Fruit fly (Drosophila melanogaster) whole organism, embryonic: Measurements from ENCODE around the gene cnir.

ENCODE experiments used
- ATbp ChIP-seq: fragments of 200-800 bp; sonication (Bioruptor generic); optimal IDR thresholded peaks from 2 replicates; lab custom pipeline; 2017; ENCODE audit warnings: missing biosample characterization, mild to moderate bottlenecking, missing genetic modification characterization, missing genetic modification reagents
- Ada2b ChIP-seq: fragments of 200-800 bp; sonication (Bioruptor generic); IDR thresholded peaks from 2 replicates; pipeline ENCODE4 v1.3.6; 2022; ENCODE audit warnings: missing biosample characterization, missing genetic modification characterization
- CG10274 ChIP-seq: fragments of 200-800 bp; sonication (Bioruptor generic); optimal IDR thresholded peaks from 3 replicates; lab custom pipeline; 2017; ENCODE audit warnings: missing biosample characterization, mild to moderate bottlenecking, missing genetic modification characterization
- CG10543 ChIP-seq: fragments of 200-800 bp; sonication (Bioruptor generic); optimal IDR thresholded peaks from 3 replicates; lab custom pipeline; 2017; ENCODE audit warnings: missing biosample characterization, mild to moderate bottlenecking, missing genetic modification characterization, moderate library complexity
- CG11398 ChIP-seq: fragments of 200-800 bp; sonication (Bioruptor generic); optimal IDR thresholded peaks from 2 replicates; lab custom pipeline; 2016; ENCODE audit warnings: missing biosample characterization, missing genetic modification characterization
- CG11695 ChIP-seq: fragments of 200-800 bp; sonication (Bioruptor generic); IDR thresholded peaks from 3 replicates; pipeline ENCODE4 v1.3.6; 2022; ENCODE audit warnings: missing biosample characterization, missing genetic modification characterization
- CG12071 ChIP-seq: fragments of 200-800 bp; sonication (Bioruptor generic); optimal IDR thresholded peaks from 3 replicates; lab custom pipeline; 2018; ENCODE audit warnings: missing biosample characterization, mild to moderate bottlenecking, missing genetic modification characterization
- CG12219 ChIP-seq: fragments of 200-800 bp; sonication (Bioruptor generic); optimal IDR thresholded peaks from 3 replicates; lab custom pipeline; 2018; ENCODE audit warnings: missing biosample characterization, mild to moderate bottlenecking, missing genetic modification characterization
- CG12744 ChIP-seq: fragments of 200-800 bp; sonication (Bioruptor generic); optimal IDR thresholded peaks from 2 replicates; lab custom pipeline; 2016; ENCODE audit warnings: missing biosample characterization, missing genetic modification characterization
- CG1647 ChIP-seq: fragments of 200-800 bp; sonication (Bioruptor generic); optimal IDR thresholded peaks from 3 replicates; lab custom pipeline; 2016; ENCODE audit warnings: missing biosample characterization, missing genetic modification characterization
- CG31388 ChIP-seq: fragments of 200-800 bp; sonication (Bioruptor generic); optimal IDR thresholded peaks from 2 replicates; lab custom pipeline; 2016; ENCODE audit warnings: missing biosample characterization, missing genetic modification characterization
- CG3281 ChIP-seq: fragments of 200-800 bp; sonication (Bioruptor generic); optimal IDR thresholded peaks from 3 replicates; lab custom pipeline; 2017; ENCODE audit warnings: missing biosample characterization, mild to moderate bottlenecking, missing genetic modification characterization
- CG34224 ChIP-seq: fragments of 200-800 bp; sonication (Bioruptor generic); IDR thresholded peaks from 3 replicates; pipeline ENCODE4 v1.3.6; 2022; ENCODE audit warnings: missing biosample characterization, missing genetic modification characterization; ENCODE audit not compliant: partially characterized antibody
- CG3726 ChIP-seq: fragments of 200-800 bp; sonication (Bioruptor generic); IDR thresholded peaks from 3 replicates; pipeline ENCODE4, ENCODE4 v1.3.6; 2022; ENCODE audit warnings: missing biosample characterization, missing genetic modification characterization
- CG4707 ChIP-seq: fragments of 200-800 bp; sonication (Bioruptor generic); optimal IDR thresholded peaks from 2 replicates; lab custom pipeline; 2018; ENCODE audit warnings: missing biosample characterization, mild to moderate bottlenecking, missing genetic modification characterization, moderate library complexity
- CG5180 ChIP-seq: fragments of 200-800 bp; sonication (Bioruptor generic); optimal IDR thresholded peaks from 3 replicates; lab custom pipeline; 2017; ENCODE audit warnings: missing biosample characterization, missing genetic modification characterization, mild to moderate bottlenecking, moderate library complexity, missing genetic modification reagents
- CG5953 ChIP-seq: fragments of 200-800 bp; sonication (Bioruptor generic); IDR thresholded peaks from 2 replicates; pipeline ENCODE4 v1.3.6; 2022; ENCODE audit warnings: missing biosample characterization, missing genetic modification characterization
- CG7786 ChIP-seq: fragments of 200-800 bp; sonication (Bioruptor generic); optimal IDR thresholded peaks from 2 replicates; lab custom pipeline; 2016; ENCODE audit warnings: missing biosample characterization, missing genetic modification characterization
- CG8359 ChIP-seq: fragments of 200-800 bp; sonication (Bioruptor generic); optimal IDR thresholded peaks from 2 replicates; lab custom pipeline; 2017; ENCODE audit warnings: missing biosample characterization, mild to moderate bottlenecking, missing genetic modification characterization, borderline replicate concordance
- CG8765 ChIP-seq: fragments of 200-800 bp; sonication (Bioruptor generic); IDR thresholded peaks from 2 replicates; pipeline ENCODE4 v1.3.6; 2022; ENCODE audit warnings: missing biosample characterization, missing genetic modification characterization
- D19B ChIP-seq: fragments of 200-800 bp; sonication (Bioruptor generic); optimal IDR thresholded peaks from 2 replicates; lab custom pipeline; 2017; ENCODE audit warnings: missing biosample characterization, mild to moderate bottlenecking, missing genetic modification characterization
- Dip3 ChIP-seq: fragments of 200-800 bp; sonication (Bioruptor generic); optimal IDR thresholded peaks from 3 replicates; lab custom pipeline; 2016; ENCODE audit warnings: missing biosample characterization, missing genetic modification characterization
- Ets65A ChIP-seq: fragments of 200-800 bp; sonication (Bioruptor generic); peaks from one replicate; lab custom pipeline; 2016; ENCODE audit warnings: missing biosample characterization, missing genetic modification characterization
- Hand ChIP-seq: fragments of 200-800 bp; sonication (Bioruptor generic); optimal IDR thresholded peaks from 2 replicates; lab custom pipeline; 2017; ENCODE audit warnings: mild to moderate bottlenecking, missing biosample characterization, missing genetic modification reagents, missing genetic modification characterization
- Max ChIP-seq: fragments of 200-800 bp; sonication (Bioruptor generic); optimal IDR thresholded peaks from 2 replicates; lab custom pipeline; 2016; ENCODE audit warnings: missing biosample characterization, mild to moderate bottlenecking, missing genetic modification characterization
- Mes4 ChIP-seq: fragments of 200-800 bp; sonication (Bioruptor generic); optimal IDR thresholded peaks from 2 replicates; lab custom pipeline; 2016; ENCODE audit warnings: missing biosample characterization, missing genetic modification characterization
- Nf-YB ChIP-seq: fragments of 200-800 bp; sonication (Bioruptor generic); optimal IDR thresholded peaks from 3 replicates; lab custom pipeline; 2019; ENCODE audit warnings: missing biosample characterization, mild to moderate bottlenecking, missing genetic modification characterization, moderate library complexity
- Six4 ChIP-seq: fragments of 200-800 bp; sonication (Bioruptor generic); optimal IDR thresholded peaks from 2 replicates; lab custom pipeline; 2016; ENCODE audit warnings: missing biosample characterization, missing genetic modification characterization
- Stat92E ChIP-seq, 3 experiments: fragments of >200 bp in 2 of 3; fragments of 200-800 bp in 1 of 3; sonication (Bioruptor generic) in 1 of 3; optimal IDR thresholded peaks; 2 replicates each; lab custom pipeline; 2017 to 2019; ENCODE audit warnings: missing biosample characterization in 3 of 3, missing genetic modification characterization in 3 of 3, mild to moderate bottlenecking in 1 of 3, moderate library complexity in 1 of 3
- TFAM ChIP-seq: fragments of 200-800 bp; sonication (Bioruptor generic); optimal IDR thresholded peaks from 2 replicates; lab custom pipeline; 2017; ENCODE audit warnings: missing biosample characterization, missing genetic modification characterization, inconsistent platforms
- bsh ChIP-seq, 2 experiments: fragments of 200-800 bp; sonication (Bioruptor generic); optimal IDR thresholded peaks; 2 replicates each; lab custom pipeline; 2017 to 2018; ENCODE audit warnings: mild to moderate bottlenecking in 2 of 2, missing biosample characterization in 2 of 2, missing genetic modification characterization in 2 of 2, moderate library complexity in 1 of 2
- cas ChIP-seq: fragments of 200-800 bp; sonication (Bioruptor generic); IDR thresholded peaks from 2 replicates; pipeline ENCODE4 v1.3.6; 2022; ENCODE audit warnings: missing biosample characterization, missing genetic modification characterization
- crol ChIP-seq: fragments of 200-800 bp; sonication (Bioruptor generic); IDR thresholded peaks from 2 replicates; pipeline ENCODE4 v1.3.6; 2022; ENCODE audit warnings: missing biosample characterization, missing genetic modification characterization
- da ChIP-seq: fragments of 200-800 bp; sonication (Bioruptor generic); optimal IDR thresholded peaks from 2 replicates; lab custom pipeline; 2016; ENCODE audit warnings: missing biosample characterization, missing genetic modification characterization
- disco-r ChIP-seq: fragments of 200-800 bp; sonication (Bioruptor generic); optimal IDR thresholded peaks from 2 replicates; lab custom pipeline; 2016; ENCODE audit warnings: missing biosample characterization, missing genetic modification characterization
- dmrt11E ChIP-seq: fragments of 200-800 bp; sonication (Bioruptor generic); optimal IDR thresholded peaks from 3 replicates; lab custom pipeline; 2018; ENCODE audit warnings: missing biosample characterization, mild to moderate bottlenecking, missing genetic modification characterization, moderate library complexity
- kni ChIP-seq: fragments of 200-800 bp; sonication (Bioruptor generic); optimal IDR thresholded peaks from 3 replicates; lab custom pipeline; 2017; ENCODE audit warnings: mild to moderate bottlenecking, missing biosample characterization, missing genetic modification reagents, missing genetic modification characterization
- mld ChIP-seq: fragments of 200-800 bp; sonication (Bioruptor generic); IDR thresholded peaks from 3 replicates; pipeline ENCODE4 v1.3.6; 2022; ENCODE audit warnings: missing biosample characterization, missing genetic modification characterization; ENCODE audit not compliant: partially characterized antibody
- pb ChIP-seq: fragments of 200-800 bp; sonication (Bioruptor generic); optimal IDR thresholded peaks from 3 replicates; lab custom pipeline; 2016; ENCODE audit warnings: missing biosample characterization, missing genetic modification characterization
- phol ChIP-seq: fragments of 200-800 bp; sonication (Bioruptor generic); optimal IDR thresholded peaks from 3 replicates; lab custom pipeline; 2018; ENCODE audit warnings: missing biosample characterization, mild to moderate bottlenecking, missing genetic modification characterization, moderate library complexity
- pros ChIP-seq: fragments of 200-800 bp; sonication (Bioruptor generic); optimal IDR thresholded peaks from 3 replicates; lab custom pipeline; 2019; ENCODE audit warnings: missing biosample characterization, mild to moderate bottlenecking, missing genetic modification characterization, moderate library complexity
- run ChIP-seq: fragments of 200-800 bp; sonication (Bioruptor generic); optimal IDR thresholded peaks from 3 replicates; lab custom pipeline; 2018; ENCODE audit warnings: missing biosample characterization, mild to moderate bottlenecking, missing genetic modification characterization
- sc ChIP-seq, 3 experiments: fragments of >200 bp in 2 of 3; fragments of 200-800 bp in 1 of 3; sonication (Bioruptor generic) in 1 of 3; optimal IDR thresholded peaks; 2 replicates in 2 of 3; 3 replicates in 1 of 3; lab custom pipeline; 2017; ENCODE audit warnings: mild to moderate bottlenecking in 1 of 3, missing biosample characterization in 1 of 3, missing genetic modification characterization in 1 of 3, missing genetic modification reagents in 1 of 3
- schlank ChIP-seq: fragments of 200-800 bp; sonication (Bioruptor generic); optimal IDR thresholded peaks from 2 replicates; lab custom pipeline; 2018; ENCODE audit warnings: missing biosample characterization, mild to moderate bottlenecking, missing genetic modification characterization
- scrt ChIP-seq: fragments of 200-800 bp; sonication (Bioruptor generic); optimal IDR thresholded peaks from 2 replicates; lab custom pipeline; 2018; ENCODE audit warnings: missing biosample characterization, mild to moderate bottlenecking, missing genetic modification characterization, moderate library complexity
- sim ChIP-seq: fragments of 200-800 bp; sonication (Bioruptor generic); IDR thresholded peaks from 2 replicates; pipeline ENCODE4 v1.3.6; 2022; ENCODE audit warnings: missing biosample characterization, missing genetic modification characterization
- sna ChIP-seq: fragments of 200-800 bp; sonication (Bioruptor generic); IDR thresholded peaks from 2 replicates; pipeline ENCODE4 v1.3.6; 2022; ENCODE audit warnings: missing biosample characterization, missing genetic modification characterization; ENCODE audit not compliant: partially characterized antibody
- tin ChIP-seq: fragments of 200-800 bp; sonication (Bioruptor generic); optimal IDR thresholded peaks from 3 replicates; lab custom pipeline; 2016; ENCODE audit warnings: missing biosample characterization, missing genetic modification characterization
- tx ChIP-seq: fragments of 200-800 bp; sonication (Bioruptor generic); optimal IDR thresholded peaks from 2 replicates; lab custom pipeline; 2016; ENCODE audit warnings: missing biosample characterization, missing genetic modification characterization
- vfl ChIP-seq: fragments of 200-800 bp; sonication (Bioruptor generic); optimal IDR thresholded peaks from 2 replicates; lab custom pipeline; 2016; ENCODE audit warnings: missing biosample characterization, missing genetic modification characterization

The cnir gene

DNA sequence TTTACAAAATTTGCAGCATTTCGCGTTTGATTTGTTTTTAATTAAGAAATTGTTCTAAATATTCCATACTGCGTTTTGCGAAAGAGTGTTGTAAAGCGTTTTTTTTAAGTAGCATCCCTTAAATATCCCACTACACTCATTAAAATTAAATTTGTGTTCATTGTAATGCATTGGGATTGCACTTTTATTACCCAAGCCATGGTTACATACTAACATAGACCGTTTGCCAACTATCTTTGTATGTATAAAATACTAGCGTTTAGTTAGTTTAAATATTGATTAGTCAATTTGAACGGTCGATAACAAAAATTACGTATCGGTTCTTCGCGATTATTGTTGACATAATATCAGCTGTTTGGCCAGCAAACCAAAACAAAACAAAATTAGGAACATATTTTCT lies at the start of gene cnir, which contains the start of gene CG17221 (continued):
- no peak; the same call in 1 of the 2 replicates for TF ChIP-seq sna (GFP tag; lab: Robert Waterston, UW)
- TF ChIP-seq Ada2b (GFP tag; lab: Robert Waterston, UW) = no peak
- peak; percentile 46 for TF ChIP-seq Mes4 (GFP tag; lab: Kevin White, UChicago)
- peak; percentile 48 for TF ChIP-seq CG12219
- TF ChIP-seq mld (GFP tag; lab: Robert Waterston, UW) = no peak
- TF ChIP-seq CG12744 (GFP tag; lab: Kevin White, UChicago) = peak; percentile 17
- TF ChIP-seq ATbp (GFP tag; lab: Kevin White, UChicago) = no peak
- no peak for TF ChIP-seq CG5953 (GFP tag; lab: Robert Waterston, UW)
- TF ChIP-seq CG10274 (GFP tag; lab: Kevin White, UChicago) = no peak
- TF ChIP-seq CG31388 (GFP tag; lab: Kevin White, UChicago) = peak; percentile 25
- no peak for TF ChIP-seq CG4707 (GFP tag; lab: Kevin White, UChicago)
- TF ChIP-seq Dip3 (GFP tag; lab: Kevin White, UChicago) = peak; percentile 70
- peak; percentile 6 for TF ChIP-seq da
- TF ChIP-seq CG8765 = no peak
- peak; percentile 55 for TF ChIP-seq vfl
- TF ChIP-seq dmrt11E (tag; lab: Kevin White, UChicago) = peak; percentile 51
- TF ChIP-seq Hand (GFP tag; lab: Kevin White, UChicago) = peak; percentile 4
- TF ChIP-seq Ets65A (GFP tag; lab: Kevin White, UChicago) = peak; percentile 88
- peak; percentile 60 for TF ChIP-seq kni
- no peak for TF ChIP-seq cas (GFP tag; lab: Robert Waterston, UW)
- TF ChIP-seq CG12071 (GFP tag; lab: Kevin White, UChicago) = no peak
- TF ChIP-seq CG3281 (GFP tag; lab: Kevin White, UChicago) = peak; percentile 68
- peak; percentile 19 for TF ChIP-seq CG1647 (GFP tag; lab: Kevin White, UChicago)
- no peak for TF ChIP-seq CG3726
- TF ChIP-seq tx (GFP tag; lab: Kevin White, UChicago) = peak; percentile 64
- TF ChIP-seq CG10543 (GFP tag; lab: Kevin White, UChicago) = peak; percentile 71
- peak; percentile 71 for TF ChIP-seq disco-r
- TF ChIP-seq CG11398 (GFP tag; lab: Kevin White, UChicago) = peak; percentile 38
- peak; percentile 31 for TF ChIP-seq schlank (tag; lab: Kevin White, UChicago)
- TF ChIP-seq sc (optimal IDR thresholded peaks at IDR 0.05; lab: Kevin White, UChicago) = no peak
- no peak for TF ChIP-seq sc (GFP tag; optimal IDR thresholded peaks at IDR 0.05; lab: Kevin White, UChicago)
- peak in 1 of 2 experiments; percentile 59 for TF ChIP-seq bsh (GFP tag; optimal IDR thresholded peaks at IDR 0.05; lab: Kevin White, UChicago)
- TF ChIP-seq CG7786 (GFP tag; lab: Kevin White, UChicago) = peak; percentile 49
- TF ChIP-seq Stat92E (GFP tag; optimal IDR thresholded peaks at IDR 0.05; lab: Kevin White, UChicago) = no peak
- peak; percentile 73 for TF ChIP-seq phol
- TF ChIP-seq sim (GFP tag; lab: Robert Waterston, UW) = no peak
- peak; percentile 67 for TF ChIP-seq tin
- no peak for TF ChIP-seq Nf-YB (GFP tag; lab: Kevin White, UChicago)
- TF ChIP-seq CG5180 (GFP tag; lab: Kevin White, UChicago) = no peak
- TF ChIP-seq CG8359 (GFP tag; lab: Kevin White, UChicago) = no peak
- TF ChIP-seq run (tag; lab: Kevin White, UChicago) = no peak
- peak; percentile 53 for TF ChIP-seq CG34224
- TF ChIP-seq TFAM (GFP tag; lab: Kevin White, UChicago) = no peak
- TF ChIP-seq pb (GFP tag; lab: Kevin White, UChicago) = peak; percentile 13
- TF ChIP-seq pros = no peak
- TF ChIP-seq scrt (GFP tag; lab: Kevin White, UChicago) = peak; percentile 43
- TF ChIP-seq Max (GFP tag; lab: Kevin White, UChicago) = peak; percentile 77
- TF ChIP-seq D19B (GFP tag; lab: Kevin White, UChicago) = no peak
- peak; percentile 48; the same call in 1 of the 3 replicates for TF ChIP-seq CG11695
- TF ChIP-seq Six4 (GFP tag; lab: Kevin White, UChicago) = peak; percentile 64
- TF ChIP-seq crol (GFP tag; lab: Robert Waterston, UW) = no peak
